Fruit fly (Drosophila melanogaster): Measurements from ENCODE around the gene CG3708.

dm6 chrX:953807-954206 is 23.9 kb upstream of the CG3708 start:
- TF ChIP-seq CG17568 (GFP tag; optimal IDR thresholded peaks at IDR 0.05) (no peak), ac (GFP tag; optimal IDR thresholded peaks at IDR 0.05) (no peak), Xbp1 (GFP tag; optimal IDR thresholded peaks at IDR 0.05) (no peak), CG10431 (GFP tag; optimal IDR thresholded peaks at IDR 0.05) (no peak), dmrt99B (tag; optimal IDR thresholded peaks at IDR 0.05) (no peak), E2f2 (GFP tag; IDR thresholded peaks at IDR 0.05) (no peak), Max (GFP tag; optimal IDR thresholded peaks at IDR 0.05) (no peak), CG17829 (tag; optimal IDR thresholded peaks at IDR 0.05) (no peak), Side (GFP tag; optimal IDR thresholded peaks at IDR 0.05) (no peak), sim (GFP tag; IDR thresholded peaks at IDR 0.05) (no peak), CG3847 (GFP tag; IDR thresholded peaks at IDR 0.05) (no peak), CG3407 (GFP tag; optimal IDR thresholded peaks at IDR 0.05) (no peak)
